Worm (Caenorhabditis elegans) whole organism, midembryonic: ENCODE data around the gene K02E7.1.
"Not testable (repeated sequence)": the region's sequence is repeated elsewhere in the genome, so short reads cannot be mapped to it uniquely, and the experiment has no call there.

Experiments used
- T22C8.4 ChIP-seq: fragments of 200-800 bp; sonication (Bioruptor generic); IDR thresholded peaks from 2 replicates; pipeline ENCODE4 v1.3.6; 2022; ENCODE audit warnings: missing genetic modification characterization, missing compliant biosample characterization
- klf-2 ChIP-seq: fragments of 200-800 bp; sonication (Bioruptor generic); conservative IDR thresholded peaks from 2 replicates; pipeline ENCODE4 v1.3.6; 2022; ENCODE audit warnings: missing genetic modification reagents, missing genetic modification characterization, missing compliant biosample characterization
- tab-1 ChIP-seq: fragments of 200-800 bp; sonication (Bioruptor generic); IDR thresholded peaks from 2 replicates; pipeline ENCODE4 v1.3.6; 2022; ENCODE audit warnings: missing genetic modification characterization, missing compliant biosample characterization

ce11 chrII:1054724-1055123 is 28.2 kb upstream of the K02E7.1 start, which contains the start of gene K02E7.7:
- TF ChIP-seq klf-2 (GFP tag; lab: Robert Waterston, UW); tab-1 (GFP tag; lab: Robert Waterston, UW); T22C8.4: not testable (repeated sequence)
